Fruit fly (Drosophila melanogaster) whole organism, embryonic: ENCODE measurements around the gene mRF1.

ENCODE experiments used
- ATbp ChIP-seq: fragments of 200-800 bp; sonication (Bioruptor generic); optimal IDR thresholded peaks from 2 replicates; lab custom pipeline; 2017; ENCODE audit warnings: missing biosample characterization, mild to moderate bottlenecking, missing genetic modification characterization, missing genetic modification reagents
- Antp ChIP-seq: fragments of 200-800 bp; sonication (Bioruptor generic); optimal IDR thresholded peaks from 3 replicates; lab custom pipeline; 2016; ENCODE audit warnings: missing biosample characterization, missing genetic modification characterization
- Atf6 ChIP-seq: fragments of 200-800 bp; sonication (Bioruptor generic); IDR thresholded peaks from 2 replicates; pipeline ENCODE4 v1.3.6; 2022; ENCODE audit warnings: missing biosample characterization, missing genetic modification characterization
- CG11093 ChIP-seq: fragments of 200-800 bp; sonication (Bioruptor generic); IDR thresholded peaks from 3 replicates; pipeline ENCODE4 v1.3.6; 2022; ENCODE audit warnings: missing biosample characterization, missing genetic modification characterization
- CG12391 ChIP-seq: fragments of 200-800 bp; sonication (Bioruptor generic); optimal IDR thresholded peaks from 3 replicates; lab custom pipeline; 2018; ENCODE audit warnings: missing biosample characterization, mild to moderate bottlenecking, missing genetic modification characterization, moderate library complexity
- CG12659 ChIP-seq: fragments of 200-800 bp; sonication (Bioruptor generic); optimal IDR thresholded peaks from 3 replicates; lab custom pipeline; 2017; ENCODE audit warnings: mild to moderate bottlenecking, missing biosample characterization, missing genetic modification reagents, missing genetic modification characterization
- CG13424 ChIP-seq: fragments of 200-800 bp; sonication (Bioruptor generic); optimal IDR thresholded peaks from 2 replicates; lab custom pipeline; 2019; ENCODE audit warnings: missing biosample characterization, mild to moderate bottlenecking, missing genetic modification characterization, moderate library complexity
- CG13894 ChIP-seq: fragments of 200-800 bp; sonication (Bioruptor generic); optimal IDR thresholded peaks from 3 replicates; lab custom pipeline; 2018; ENCODE audit warnings: missing biosample characterization, mild to moderate bottlenecking, missing genetic modification characterization, moderate library complexity
- CG18011 ChIP-seq: fragments of 200-800 bp; sonication (Bioruptor generic); optimal IDR thresholded peaks from 2 replicates; lab custom pipeline; 2017; ENCODE audit warnings: missing biosample characterization, missing genetic modification characterization, mild to moderate bottlenecking, moderate library complexity, missing genotype
- CG1832 ChIP-seq: fragments of 200-800 bp; sonication (Bioruptor generic); optimal IDR thresholded peaks from 2 replicates; lab custom pipeline; 2017; ENCODE audit warnings: missing biosample characterization, mild to moderate bottlenecking, missing genetic modification characterization, inconsistent platforms
- CG18476 ChIP-seq: fragments of 200-800 bp; sonication (Bioruptor generic); optimal IDR thresholded peaks from 2 replicates; lab custom pipeline; 2016; ENCODE audit warnings: missing biosample characterization, mild to moderate bottlenecking, missing genetic modification characterization
- CG2199 ChIP-seq: fragments of 200-800 bp; sonication (Bioruptor generic); IDR thresholded peaks from 3 replicates; pipeline ENCODE4 v1.3.6; 2022; ENCODE audit warnings: missing biosample characterization, missing genetic modification characterization
- CG3065 ChIP-seq: fragments of 200-800 bp; sonication (Bioruptor generic); optimal IDR thresholded peaks from 2 replicates; lab custom pipeline; 2016; ENCODE audit warnings: missing biosample characterization, missing genetic modification characterization
- CG3163 ChIP-seq: fragments of 200-800 bp; sonication (Bioruptor generic); optimal IDR thresholded peaks from 3 replicates; lab custom pipeline; 2016; ENCODE audit warnings: missing biosample characterization, missing genetic modification characterization
- CG33557 ChIP-seq: fragments of 200-800 bp; sonication (Bioruptor generic); optimal IDR thresholded peaks from 2 replicates; lab custom pipeline; 2019; ENCODE audit warnings: missing biosample characterization, mild to moderate bottlenecking, missing genetic modification characterization, moderate library complexity
- CG3838 ChIP-seq: fragments of 200-800 bp; sonication (Bioruptor generic); optimal IDR thresholded peaks from 3 replicates; lab custom pipeline; 2016; ENCODE audit warnings: missing biosample characterization, missing genetic modification characterization
- CG3847 ChIP-seq: fragments of 200-800 bp; sonication (Bioruptor generic); IDR thresholded peaks from 2 replicates; pipeline ENCODE4 v1.3.6; 2022; ENCODE audit warnings: missing biosample characterization, missing genetic modification characterization
- CG6791 ChIP-seq: fragments of 200-800 bp; sonication (Bioruptor generic); IDR thresholded peaks from 3 replicates; pipeline ENCODE4 v1.3.6; 2022; ENCODE audit warnings: missing biosample characterization, missing genetic modification characterization; ENCODE audit not compliant: partially characterized antibody
- CG8359 ChIP-seq: fragments of 200-800 bp; sonication (Bioruptor generic); optimal IDR thresholded peaks from 2 replicates; lab custom pipeline; 2017; ENCODE audit warnings: missing biosample characterization, mild to moderate bottlenecking, missing genetic modification characterization, borderline replicate concordance
- Doc3 ChIP-seq: fragments of 200-800 bp; sonication (Bioruptor generic); IDR thresholded peaks from 3 replicates; pipeline ENCODE4 v1.3.6; 2022; ENCODE audit warnings: missing biosample characterization, missing genetic modification characterization; ENCODE audit not compliant: partially characterized antibody
- HLH3B ChIP-seq: fragments of 200-800 bp; sonication (Bioruptor generic); IDR thresholded peaks from 2 replicates; pipeline ENCODE4 v1.3.6; 2022; ENCODE audit warnings: missing biosample characterization, missing genetic modification characterization
- HLHmδ ChIP-seq: fragments of 200-800 bp; sonication (Bioruptor generic); optimal IDR thresholded peaks from 2 replicates; lab custom pipeline; 2018; ENCODE audit warnings: missing biosample characterization, mild to moderate bottlenecking, missing genetic modification characterization, moderate library complexity
- Hr3 ChIP-seq: fragments of 200-800 bp; sonication (Bioruptor generic); optimal IDR thresholded peaks from 3 replicates; lab custom pipeline; 2016; ENCODE audit warnings: missing biosample characterization, missing genetic modification characterization
- MBD-R2 ChIP-seq: fragments of 200-800 bp; sonication (Bioruptor generic); IDR thresholded peaks from 2 replicates; pipeline ENCODE4 v1.3.6; 2022; ENCODE audit warnings: missing biosample characterization, missing genetic modification characterization
- Opbp ChIP-seq: fragments of 200-800 bp; sonication (Bioruptor generic); IDR thresholded peaks from 3 replicates; pipeline ENCODE4 v1.3.6; 2022; ENCODE audit warnings: missing biosample characterization, missing genetic modification characterization; ENCODE audit not compliant: partially characterized antibody
- br ChIP-seq: fragments of >200 bp; optimal IDR thresholded peaks from 2 replicates; lab custom pipeline; 2017
- caup ChIP-seq: fragments of 200-800 bp; sonication (Bioruptor generic); optimal IDR thresholded peaks from 3 replicates; lab custom pipeline; 2017; ENCODE audit warnings: missing biosample characterization, mild to moderate bottlenecking, missing genetic modification characterization, moderate library complexity; ENCODE audit not compliant: severe bottlenecking
- chinmo ChIP-seq: fragments of 200-800 bp; sonication (Bioruptor generic); IDR thresholded peaks from 4 replicates; pipeline ENCODE4 v1.3.6; 2022; ENCODE audit warnings: missing biosample characterization, missing genetic modification characterization; ENCODE audit not compliant: partially characterized antibody
- crp ChIP-seq, 2 experiments: fragments of 200-800 bp; sonication (Bioruptor generic); optimal IDR thresholded peaks; 2 replicates in 1 of 2; 3 replicates in 1 of 2; lab custom pipeline; 2017; ENCODE audit warnings: missing biosample characterization in 2 of 2, missing genetic modification characterization in 2 of 2, mild to moderate bottlenecking in 1 of 2, moderate library complexity in 1 of 2
- dati ChIP-seq: fragments of 200-800 bp; sonication (Bioruptor generic); IDR thresholded peaks from 2 replicates; pipeline ENCODE4 v1.3.6; 2022; ENCODE audit warnings: missing biosample characterization, missing genetic modification characterization
- ftz-f1 ChIP-seq: fragments of 200-800 bp; sonication (Bioruptor generic); optimal IDR thresholded peaks from 2 replicates; lab custom pipeline; 2016; ENCODE audit warnings: missing biosample characterization, missing genetic modification characterization
- gcm2 ChIP-seq: fragments of 200-800 bp; sonication (Bioruptor generic); optimal IDR thresholded peaks from 2 replicates; lab custom pipeline; 2016; ENCODE audit warnings: missing biosample characterization, missing genetic modification characterization
- gro ChIP-seq: fragments of 200-800 bp; sonication (Bioruptor generic); optimal IDR thresholded peaks from 2 replicates; lab custom pipeline; 2016; ENCODE audit warnings: missing biosample characterization, missing genetic modification characterization
- hb ChIP-seq: fragments of 200-800 bp; sonication (Bioruptor generic); IDR thresholded peaks from 3 replicates; pipeline ENCODE4 v1.3.6; 2022; ENCODE audit warnings: missing biosample characterization, missing genetic modification characterization; ENCODE audit not compliant: partially characterized antibody
- hkb ChIP-seq, 2 experiments: fragments of 200-800 bp in 1 of 2; fragments of >200 bp in 1 of 2; sonication (Bioruptor generic) in 1 of 2; IDR thresholded peaks in 1 of 2; optimal IDR thresholded peaks in 1 of 2; 2 replicates each; pipeline versions ENCODE4 v1.3.6 to Lab custom; 2017 to 2022; ENCODE audit warnings: missing biosample characterization in 1 of 2, missing genetic modification characterization in 1 of 2
- maf-S ChIP-seq: fragments of 200-800 bp; sonication (Bioruptor generic); optimal IDR thresholded peaks from 2 replicates; lab custom pipeline; 2016; ENCODE audit warnings: missing biosample characterization, missing genetic modification characterization
- mirr ChIP-seq: fragments of 200-800 bp; sonication (Bioruptor generic); optimal IDR thresholded peaks from 3 replicates; lab custom pipeline; 2018; ENCODE audit warnings: missing biosample characterization, mild to moderate bottlenecking, missing genetic modification characterization
- pfk ChIP-seq: fragments of 200-800 bp; sonication (Bioruptor generic); optimal IDR thresholded peaks from 2 replicates; lab custom pipeline; 2018; ENCODE audit warnings: missing biosample characterization, mild to moderate bottlenecking, missing genetic modification characterization, moderate library complexity
- pho ChIP-seq: fragments of 200-800 bp; sonication (Bioruptor generic); optimal IDR thresholded peaks from 2 replicates; lab custom pipeline; 2016; ENCODE audit warnings: missing biosample characterization, missing genetic modification characterization
- pita ChIP-seq: fragments of 200-800 bp; sonication (Bioruptor generic); optimal IDR thresholded peaks from 2 replicates; lab custom pipeline; 2017; ENCODE audit warnings: missing biosample characterization, mild to moderate bottlenecking, missing genetic modification characterization
- ranshi ChIP-seq: fragments of 200-800 bp; sonication (Bioruptor generic); IDR thresholded peaks from 2 replicates; pipeline ENCODE4 v1.3.6; 2022; ENCODE audit warnings: missing biosample characterization, missing genetic modification characterization
- seq ChIP-seq: fragments of 200-800 bp; sonication (Bioruptor generic); IDR thresholded peaks from 2 replicates; pipeline ENCODE4 v1.3.6; 2022; ENCODE audit warnings: missing biosample characterization, missing genetic modification characterization
- stc ChIP-seq: fragments of 200-800 bp; sonication (Bioruptor generic); IDR thresholded peaks from 2 replicates; pipeline ENCODE4 v1.3.6; 2022; ENCODE audit warnings: missing biosample characterization, missing genetic modification characterization
- stwl ChIP-seq: fragments of 200-800 bp; sonication (Bioruptor generic); optimal IDR thresholded peaks from 3 replicates; lab custom pipeline; 2018; ENCODE audit warnings: missing biosample characterization, mild to moderate bottlenecking, missing genetic modification characterization, moderate library complexity
- tin ChIP-seq: fragments of 200-800 bp; sonication (Bioruptor generic); optimal IDR thresholded peaks from 3 replicates; lab custom pipeline; 2016; ENCODE audit warnings: missing biosample characterization, missing genetic modification characterization
- tll ChIP-seq, 2 experiments: fragments of 200-800 bp in 1 of 2; fragments of >200 bp in 1 of 2; sonication (Bioruptor generic) in 1 of 2; optimal IDR thresholded peaks; 2 replicates each; lab custom pipeline; 2017 to 2019; ENCODE audit warnings: missing biosample characterization in 2 of 2, missing genetic modification characterization in 2 of 2, mild to moderate bottlenecking in 1 of 2, moderate library complexity in 1 of 2
- vnd ChIP-seq: fragments of 200-800 bp; sonication (Bioruptor generic); IDR thresholded peaks from 3 replicates; pipeline ENCODE4 v1.3.6; 2022; ENCODE audit warnings: missing biosample characterization, missing genetic modification characterization; ENCODE audit not compliant: partially characterized antibody

mRF1 gene

DNA sequence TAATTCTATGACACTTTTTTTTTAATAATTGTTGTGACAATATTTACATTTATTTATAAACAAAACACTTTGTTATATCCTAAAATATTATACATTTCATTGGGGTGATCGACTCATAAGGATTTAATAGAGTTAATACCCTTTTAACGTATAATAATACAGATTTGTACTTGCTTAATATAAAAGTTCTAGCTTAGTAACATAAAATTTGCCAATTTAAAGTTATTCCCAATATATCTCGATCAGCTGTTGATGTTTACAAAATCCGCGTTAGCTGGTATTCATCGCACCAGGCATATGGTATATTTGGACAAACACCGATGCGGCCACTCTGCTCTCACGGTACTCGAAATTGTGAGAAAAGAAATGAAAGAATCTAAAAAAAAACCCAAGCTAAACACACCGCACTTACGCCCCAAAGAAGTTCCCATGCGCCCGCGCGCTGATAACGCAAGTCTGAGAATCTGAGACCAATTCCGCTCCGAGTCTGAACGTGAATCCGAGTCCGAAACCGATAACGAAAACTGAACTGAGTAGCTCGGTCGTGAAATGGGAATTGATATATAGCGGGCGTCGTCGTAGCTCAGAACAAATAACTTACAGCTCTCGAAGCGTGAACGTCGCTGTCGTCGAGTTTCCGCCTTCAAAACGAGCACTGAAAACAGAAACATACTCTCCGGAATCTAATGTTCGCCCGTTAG is 16.2 kb upstream of the mRF1 start, which contains the start of gene Pect (continued):
- TF ChIP-seq maf-S (GFP tag; lab: Kevin White, UChicago) (no peak), mirr (GFP tag; lab: Kevin White, UChicago) (peak; percentile 49), ftz-f1 (GFP tag; lab: Kevin White, UChicago) (peak; percentile 4), CG13424 (tag; lab: Kevin White, UChicago) (peak; percentile 59), vnd (peak; percentile 40; the same call in 1 of the 3 replicates), Atf6 (GFP tag; lab: Robert Waterston, UW) (no peak), chinmo (GFP tag; lab: Robert Waterston, UW) (peak; percentile 89; the same call in 3 of the 4 replicates), stwl (tag; lab: Kevin White, UChicago) (peak; percentile 9), CG13894 (peak; percentile 79), caup (GFP tag; lab: Kevin White, UChicago) (peak; percentile 30), CG3847 (GFP tag; lab: Robert Waterston, UW) (0 out of 2 replicates have a peak, but pooled peaks have one; percentile 28), CG11093 (GFP tag; lab: Robert Waterston, UW) (no peak), seq (peak; percentile 44; the same call in 1 of the 2 replicates), Doc3 (GFP tag; lab: Robert Waterston, UW) (0 out of 3 replicates have a peak, but pooled peaks have one; percentile 36), Antp (GFP tag; lab: Kevin White, UChicago) (peak; percentile 24), Opbp (GFP tag; lab: Robert Waterston, UW) (peak; percentile 63; the same call in 2 of the 3 replicates), tll (GFP tag; optimal IDR thresholded peaks at IDR 0.05; lab: Kevin White, UChicago) (peak in 1 of 2 experiments; percentile 14), gro (GFP tag; lab: Kevin White, UChicago) (peak; percentile 62), CG8359 (GFP tag; lab: Kevin White, UChicago) (no peak), MBD-R2 (0 out of 2 replicates have a peak, but pooled peaks have one; percentile 12), CG18476 (GFP tag; lab: Kevin White, UChicago) (peak; percentile 19), gcm2 (GFP tag; lab: Kevin White, UChicago) (no peak), CG33557 (no peak), CG6791 (no peak), tin (GFP tag; lab: Kevin White, UChicago) (no peak), stc (GFP tag; lab: Robert Waterston, UW) (peak; percentile 19; the same call in 1 of the 2 replicates), CG3163 (no peak), CG3065 (GFP tag; lab: Kevin White, UChicago) (no peak), br (lab: Kevin White, UChicago) (no peak), Hr3 (peak; percentile 37), pfk (GFP tag; lab: Kevin White, UChicago) (peak; percentile 5), CG2199 (GFP tag; lab: Robert Waterston, UW) (0 out of 3 replicates have a peak, but pooled peaks have one; percentile 54), pita (GFP tag; lab: Kevin White, UChicago) (no peak), HLHmδ (GFP tag; lab: Kevin White, UChicago) (no peak), CG1832 (no peak), ranshi (peak; percentile 42; the same call in 1 of the 2 replicates), pho (no peak), CG18011 (GFP tag; lab: Kevin White, UChicago) (peak; percentile 8), CG3838 (GFP tag; lab: Kevin White, UChicago) (no peak), crp (GFP tag; optimal IDR thresholded peaks at IDR 0.05; lab: Kevin White, UChicago) (peak; percentile 82 to 95), CG12659 (GFP tag; lab: Kevin White, UChicago) (peak; percentile 11), hkb (optimal IDR thresholded peaks at IDR 0.05; lab: Kevin White, UChicago) (no peak), hkb (GFP tag; IDR thresholded peaks at IDR 0.05; lab: Robert Waterston, UW) (0 out of 2 replicates have a peak, but pooled peaks have one; percentile 52), hb (GFP tag; lab: Robert Waterston, UW) (no peak), CG12391 (peak; percentile 63), dati (no peak), HLH3B (GFP tag; lab: Robert Waterston, UW) (no peak; the same call in 1 of the 2 replicates), ATbp (no peak)
